Fruit fly (Drosophila melanogaster) Kc167 (cell line): ENCODE measurements around the gene CG34298.

ENCODE experiments used
- Myc ChIP-seq: fragments of >200 bp; optimal IDR thresholded peaks from 2 replicates; lab custom pipeline; 2017; ENCODE audit warnings: missing external identifiers
- psq ChIP-seq: fragments of >200 bp; optimal IDR thresholded peaks from 2 replicates; lab custom pipeline; 2017; ENCODE audit warnings: missing external identifiers

DNA sequence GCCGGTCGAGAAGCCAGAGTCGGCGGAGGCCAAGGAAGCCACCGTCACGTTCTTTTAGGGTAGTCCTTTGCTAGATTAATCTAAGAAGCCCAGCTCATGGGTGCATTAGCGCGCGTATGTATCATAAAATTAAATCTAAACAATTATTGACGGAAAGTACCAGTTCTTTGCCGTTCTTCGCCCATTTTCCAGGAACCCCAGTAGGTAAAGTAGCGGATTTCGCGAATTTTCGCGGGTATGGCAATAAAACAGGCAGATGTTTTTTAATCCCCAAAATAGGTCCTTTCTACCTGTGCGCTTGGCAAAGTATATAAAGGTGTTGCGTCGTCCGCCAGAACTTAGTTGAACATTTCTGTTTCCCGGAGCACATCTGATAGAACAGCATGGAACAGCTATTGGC, 41.3 kb downstream of the CG34298 start:
- TF ChIP-seq psq (lab: Kevin White, UChicago) (no peak), Myc (lab: Kevin White, UChicago) (no peak)
